Fruit fly (Drosophila melanogaster): ENCODE measurements around the gene CG32201.

The CG32201 gene

dm6 chr3L:18626451-18627079, 17.1 kb downstream of the CG32201 start:
- TF ChIP-seq CG7045 (GFP tag; optimal IDR thresholded peaks at IDR 0.05) (no peak), Hr96 (GFP tag; optimal IDR thresholded peaks at IDR 0.05) (no peak), tj (GFP tag; optimal IDR thresholded peaks at IDR 0.05) (peak; percentile 21)

DNA sequence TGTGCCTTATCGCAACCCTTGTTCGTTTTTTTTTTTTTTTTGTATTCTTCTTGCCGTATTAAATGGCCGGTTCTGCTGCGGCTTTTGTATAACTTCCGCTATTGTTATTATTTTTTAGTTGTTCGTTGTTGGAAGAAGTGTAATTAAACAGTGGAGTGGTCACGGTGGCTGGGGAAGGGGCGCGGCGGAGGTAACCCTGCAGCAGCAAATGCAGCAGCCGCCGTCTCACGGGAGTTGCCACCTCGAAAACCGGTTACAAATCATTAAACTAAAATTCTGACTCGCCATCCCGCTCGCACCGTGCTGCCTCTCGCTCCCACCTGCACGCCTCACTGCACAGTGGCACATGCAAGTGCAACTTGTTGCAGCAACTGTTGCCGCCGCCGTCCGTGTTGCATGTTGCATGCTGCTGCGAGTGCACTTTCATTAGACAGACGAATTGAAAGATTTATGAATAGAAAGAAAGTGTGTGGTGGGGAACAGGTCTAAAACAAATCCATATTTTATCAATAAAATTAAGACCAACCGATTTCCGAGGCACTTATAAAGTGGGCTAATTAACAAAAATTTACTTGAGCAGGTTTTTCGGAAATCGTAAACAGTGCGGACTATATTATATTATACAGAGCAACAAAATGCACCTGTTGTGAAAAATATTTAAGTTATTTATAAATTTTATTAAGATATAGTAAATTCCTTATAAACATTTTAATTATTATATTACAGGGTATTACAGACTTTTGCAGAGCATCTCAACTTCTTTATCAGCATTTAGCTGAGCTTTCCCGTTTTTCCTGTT, 18.4 kb downstream of the CG32201 start:
- peak; percentile 11 for TF ChIP-seq kay (GFP tag; ENCODE audit: borderline replicate concordance)
- TF ChIP-seq CG7045 (GFP tag; optimal IDR thresholded peaks at IDR 0.05) = no peak

DNA sequence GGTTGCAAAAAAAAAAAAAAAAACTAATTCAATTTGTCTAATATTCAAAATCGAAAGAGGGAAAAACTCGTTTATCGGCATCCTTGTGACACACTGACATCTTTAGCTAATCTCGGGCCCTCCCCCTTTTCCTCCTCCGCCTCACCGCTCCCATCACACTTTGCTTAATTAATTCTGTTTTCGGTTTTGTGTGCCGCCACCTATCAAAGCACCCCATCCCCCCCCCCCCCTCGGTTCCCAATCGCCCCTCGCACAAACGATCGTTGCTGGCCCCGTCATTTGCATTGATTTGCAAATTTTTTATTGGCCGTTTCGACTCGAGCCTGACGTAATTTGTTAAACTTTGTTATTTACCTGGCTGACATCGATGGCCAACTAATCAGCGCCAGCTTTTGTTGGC, 19.0 kb downstream of the CG32201 start:
- TF ChIP-seq pad (GFP tag; optimal IDR thresholded peaks at IDR 0.05) = no peak
- no peak for TF ChIP-seq Hr96 (GFP tag; optimal IDR thresholded peaks at IDR 0.05)
- TF ChIP-seq CG5204 (GFP tag; optimal IDR thresholded peaks at IDR 0.05) = no peak
- peak; percentile 31 for TF ChIP-seq tj (GFP tag; optimal IDR thresholded peaks at IDR 0.05)

- no peak for TF ChIP-seq tj (GFP tag; optimal IDR thresholded peaks at IDR 0.05)
- no peak for TF ChIP-seq CG7045 (GFP tag; optimal IDR thresholded peaks at IDR 0.05)
- TF ChIP-seq Crg-1 (GFP tag; optimal IDR thresholded peaks at IDR 0.05) = no peak
- TF ChIP-seq Hr96 (GFP tag; optimal IDR thresholded peaks at IDR 0.05) = no peak
- TF ChIP-seq ovo (GFP tag; optimal IDR thresholded peaks at IDR 0.05) = no peak
- TF ChIP-seq Clk (GFP tag; optimal IDR thresholded peaks at IDR 0.05) = no peak
Observed at dm6 chr3L:18629874-18630273, 20.5 kb downstream of the CG32201 start.

DNA sequence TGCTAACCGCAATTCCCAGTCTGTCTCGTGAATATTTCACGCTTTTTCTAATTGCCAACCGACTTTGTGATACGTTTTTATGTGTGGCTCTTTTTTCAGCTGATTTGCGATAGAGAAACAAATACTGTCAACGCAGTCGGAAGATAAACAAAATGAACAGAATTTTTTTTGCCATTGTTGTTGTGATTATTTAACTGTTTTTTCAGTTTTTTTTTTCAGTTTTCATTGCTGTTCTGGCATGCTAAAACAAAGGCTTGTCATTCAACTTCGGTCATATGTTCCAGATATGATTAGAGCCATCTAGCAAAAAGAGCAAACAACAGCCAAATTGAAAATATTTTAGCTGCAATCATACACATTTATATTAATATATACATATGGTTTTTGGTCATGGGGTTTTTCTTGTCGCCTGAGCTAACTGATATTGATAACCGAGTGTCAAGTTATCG, 22.8 kb downstream of the CG32201 start:
- TF ChIP-seq pad (GFP tag; optimal IDR thresholded peaks at IDR 0.05) = no peak
- no peak for TF ChIP-seq toe (GFP tag; optimal IDR thresholded peaks at IDR 0.05)
- TF ChIP-seq Mnt (GFP tag; optimal IDR thresholded peaks at IDR 0.05) = no peak
- TF ChIP-seq bab1 (GFP tag; optimal IDR thresholded peaks at IDR 0.05) = no peak
- TF ChIP-seq ovo (GFP tag; optimal IDR thresholded peaks at IDR 0.05) = no peak
- no peak for TF ChIP-seq kay (GFP tag; ENCODE audit: borderline replicate concordance)
- TF ChIP-seq CG14711 (tag; optimal IDR thresholded peaks at IDR 0.05) = no peak
- no peak for TF ChIP-seq Crg-1 (GFP tag; optimal IDR thresholded peaks at IDR 0.05)
- no peak for TF ChIP-seq cic (GFP tag; optimal IDR thresholded peaks at IDR 0.05)
- TF ChIP-seq Clk (GFP tag; optimal IDR thresholded peaks at IDR 0.05) = no peak
- TF ChIP-seq tj (GFP tag; optimal IDR thresholded peaks at IDR 0.05) = no peak
- TF ChIP-seq CG7101 (tag; optimal IDR thresholded peaks at IDR 0.05) = no peak
- no peak for TF ChIP-seq CG33017 (tag; optimal IDR thresholded peaks at IDR 0.05)
- no peak for TF ChIP-seq CG7045 (GFP tag; optimal IDR thresholded peaks at IDR 0.05)
- TF ChIP-seq CG11617 (GFP tag; optimal IDR thresholded peaks at IDR 0.05) = no peak
- no peak for TF ChIP-seq cnc (optimal IDR thresholded peaks at IDR 0.05)
- no peak for TF ChIP-seq Hr96 (GFP tag; optimal IDR thresholded peaks at IDR 0.05)
- no peak for TF ChIP-seq CG5204 (GFP tag; optimal IDR thresholded peaks at IDR 0.05)
- TF ChIP-seq CG12768 (GFP tag; optimal IDR thresholded peaks at IDR 0.05) = no peak

- TF ChIP-seq CG14711 (tag; optimal IDR thresholded peaks at IDR 0.05) (no peak), CG7045 (GFP tag; optimal IDR thresholded peaks at IDR 0.05) (no peak), pad (GFP tag; optimal IDR thresholded peaks at IDR 0.05) (no peak), CG11617 (GFP tag; optimal IDR thresholded peaks at IDR 0.05) (no peak), cic (GFP tag; optimal IDR thresholded peaks at IDR 0.05) (no peak), CG7101 (tag; optimal IDR thresholded peaks at IDR 0.05) (no peak), ovo (GFP tag; optimal IDR thresholded peaks at IDR 0.05) (peak; percentile 13)
Observed at dm6 chr3L:18633084-18633483, 23.7 kb downstream of the CG32201 start.

DNA sequence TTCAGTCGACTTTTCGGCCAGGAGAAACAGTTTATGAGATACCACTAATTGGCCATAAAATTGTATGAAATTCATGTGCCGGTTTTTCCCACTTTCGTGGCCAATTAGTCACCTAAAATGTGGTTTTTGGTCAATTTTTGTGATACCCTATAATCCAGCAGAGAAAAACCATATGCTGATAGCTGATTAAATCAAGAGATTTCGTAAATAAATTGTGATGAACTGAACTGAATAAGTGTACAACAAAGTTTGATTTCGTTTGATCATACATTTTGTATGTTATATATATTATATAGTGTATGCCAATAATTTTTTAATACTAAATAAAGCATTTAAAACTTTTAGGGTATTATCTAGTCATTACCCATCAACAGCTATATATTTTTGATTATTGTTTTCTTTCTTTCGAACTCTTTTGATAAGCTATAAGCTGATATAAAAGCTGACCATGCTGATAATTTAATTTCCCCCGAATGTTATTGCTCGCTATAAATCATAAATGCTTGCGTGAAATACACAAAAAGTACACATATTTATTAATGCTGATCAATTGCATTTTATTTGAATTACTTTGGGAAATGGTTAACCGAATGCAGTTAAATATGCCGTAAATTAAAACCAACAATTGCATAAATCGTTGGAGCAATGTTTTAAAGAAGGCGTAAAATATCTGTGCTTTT, 25.5 kb downstream of the CG32201 start:
- peak; percentile 6 for TF ChIP-seq CG7101 (tag; optimal IDR thresholded peaks at IDR 0.05)
- TF ChIP-seq CG7045 (GFP tag; optimal IDR thresholded peaks at IDR 0.05) = no peak
- TF ChIP-seq bab1 (GFP tag; optimal IDR thresholded peaks at IDR 0.05) = peak; percentile 26
- no peak for TF ChIP-seq toe (GFP tag; optimal IDR thresholded peaks at IDR 0.05)
- TF ChIP-seq CG33017 (tag; optimal IDR thresholded peaks at IDR 0.05) = no peak
- no peak for TF ChIP-seq pad (GFP tag; optimal IDR thresholded peaks at IDR 0.05)
- TF ChIP-seq tj (GFP tag; optimal IDR thresholded peaks at IDR 0.05) = peak; percentile 87
- no peak for TF ChIP-seq CG11617 (GFP tag; optimal IDR thresholded peaks at IDR 0.05)
- TF ChIP-seq Clk (GFP tag; optimal IDR thresholded peaks at IDR 0.05) = no peak
- TF ChIP-seq Mnt (GFP tag; optimal IDR thresholded peaks at IDR 0.05) = no peak
- no peak for TF ChIP-seq CG14711 (tag; optimal IDR thresholded peaks at IDR 0.05)
- TF ChIP-seq kay (GFP tag; ENCODE audit: borderline replicate concordance) = peak; percentile 16
